Worm (Caenorhabditis elegans): ENCODE data around the gene col-38.

col-38 gene

DNA sequence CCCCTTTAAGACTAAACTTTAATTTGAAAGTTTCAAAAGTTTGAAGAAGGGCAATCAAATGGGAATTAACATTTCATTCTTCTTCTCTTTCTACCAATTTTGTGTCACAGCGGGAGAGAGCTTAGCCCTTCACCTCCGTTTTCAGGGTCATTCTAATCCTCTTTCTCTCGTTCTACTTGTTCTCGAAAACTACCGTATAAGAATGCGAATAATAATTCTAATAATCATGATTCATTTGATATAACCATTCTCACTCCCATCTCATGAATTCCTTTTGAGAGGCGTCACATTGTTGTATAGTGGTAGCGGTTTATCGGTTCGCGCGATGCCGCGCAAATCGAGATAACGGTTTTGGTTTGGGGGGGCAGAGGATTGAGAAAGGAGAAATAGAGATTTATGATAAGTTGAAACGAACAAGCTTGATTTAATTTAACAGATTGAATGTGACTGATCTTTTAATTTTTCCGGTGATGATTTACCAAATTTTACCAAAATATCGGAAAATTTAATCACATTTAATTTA lies 39.7 kb downstream of the col-38 start:
- no peak for TF ChIP-seq tbx-8 (GFP tag; optimal IDR thresholded peaks at IDR 0.05)
- peak; percentile 78 for TF ChIP-seq ham-2 (GFP tag; optimal IDR thresholded peaks at IDR 0.05)
- TF ChIP-seq elt-1 (tag; optimal IDR thresholded peaks at IDR 0.05; ENCODE audit: borderline replicate concordance, insufficient read depth): peak; percentile 68

DNA sequence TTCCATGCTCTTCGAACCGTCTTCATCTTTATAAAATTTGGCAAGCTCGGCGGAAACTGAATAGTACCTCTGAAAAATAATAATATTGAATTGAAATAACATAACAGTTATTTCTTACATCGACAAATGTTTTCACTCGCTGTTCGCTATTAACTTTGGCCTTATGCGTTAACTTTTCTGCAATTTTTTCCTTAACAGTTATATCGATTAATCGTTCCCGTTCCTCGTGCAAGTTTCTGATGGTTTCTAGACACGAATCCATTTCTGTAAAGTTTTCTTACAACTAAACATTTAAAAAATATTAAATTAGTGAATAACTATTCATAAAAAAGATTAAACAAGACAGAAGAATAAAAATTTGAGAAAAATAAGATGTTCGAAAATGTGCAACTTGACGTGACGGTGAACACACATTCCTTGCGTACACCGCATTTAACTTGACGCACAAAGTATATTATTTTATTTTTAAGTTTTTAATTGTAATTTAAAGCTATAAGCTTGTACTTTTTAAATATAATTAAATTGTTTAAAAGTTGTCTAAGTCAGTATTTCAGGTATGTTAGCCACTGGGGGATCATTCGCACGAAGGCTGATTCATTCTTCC lies 43.7 kb downstream of the col-38 start, which contains the start of the genes prp-9 and mrps-18B:
Gene prp-9, minus strand, starts transcription at position 264 of the 604 bp plus-strand sequence.
Gene mrps-18B, plus strand, starts transcription at position 549 of the 604 bp plus-strand sequence.
- TF ChIP-seq flh-1 (GFP tag; optimal IDR thresholded peaks at IDR 0.05) (no peak), lsy-2 (tag; optimal IDR thresholded peaks at IDR 0.05) (peak; percentile 30), pha-4 (tag; optimal IDR thresholded peaks at IDR 0.05) (no peak), blmp-1 (tag; optimal IDR thresholded peaks at IDR 0.05) (no peak)

DNA sequence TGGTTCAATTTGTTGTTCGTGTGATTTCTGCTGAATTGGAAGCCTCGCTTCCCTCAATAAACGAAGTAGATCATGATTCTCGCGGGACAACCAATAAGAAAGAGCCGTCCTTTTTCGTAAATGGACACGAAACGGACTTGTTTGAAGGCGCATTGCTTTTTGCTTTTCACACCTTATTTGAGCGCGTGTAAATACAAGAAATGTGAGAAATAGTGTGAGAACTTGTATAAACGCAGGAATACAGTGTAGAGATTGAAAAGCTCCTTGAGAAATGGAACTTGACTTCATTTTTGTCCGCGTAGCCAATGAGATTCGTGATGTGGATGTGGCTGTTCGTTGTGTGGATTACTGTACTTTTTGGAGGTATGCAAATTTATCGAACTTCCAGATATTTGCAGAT lies 48.3 kb downstream of the col-38 start, which contains the start of gene cht-2:
Gene cht-2, plus strand, starts transcription at position 301 of the 400 bp plus-strand sequence.
- no peak for TF ChIP-seq nhr-76 (tag; optimal IDR thresholded peaks at IDR 0.05)
- no peak for TF ChIP-seq unc-120 (tag; optimal IDR thresholded peaks at IDR 0.05; ENCODE audit: poor library complexity, severe bottlenecking)
- no peak for TF ChIP-seq mls-2 (tag; optimal IDR thresholded peaks at IDR 0.05)
- no peak for TF ChIP-seq drap-1 (GFP tag; optimal IDR thresholded peaks at IDR 0.05)
- TF ChIP-seq bed-3 (GFP tag; optimal IDR thresholded peaks at IDR 0.05): no peak
- TF ChIP-seq lsy-2 (tag; optimal IDR thresholded peaks at IDR 0.05): no peak
- no peak for TF ChIP-seq lin-32 (GFP tag; optimal IDR thresholded peaks at IDR 0.05)
- TF ChIP-seq unc-39 (tag; optimal IDR thresholded peaks at IDR 0.05): no peak
- no peak for TF ChIP-seq nhr-12 (tag; optimal IDR thresholded peaks at IDR 0.05)
- no peak for TF ChIP-seq ceh-39 (tag; optimal IDR thresholded peaks at IDR 0.05)
- no peak for TF ChIP-seq nhr-2 (tag; optimal IDR thresholded peaks at IDR 0.05)

DNA sequence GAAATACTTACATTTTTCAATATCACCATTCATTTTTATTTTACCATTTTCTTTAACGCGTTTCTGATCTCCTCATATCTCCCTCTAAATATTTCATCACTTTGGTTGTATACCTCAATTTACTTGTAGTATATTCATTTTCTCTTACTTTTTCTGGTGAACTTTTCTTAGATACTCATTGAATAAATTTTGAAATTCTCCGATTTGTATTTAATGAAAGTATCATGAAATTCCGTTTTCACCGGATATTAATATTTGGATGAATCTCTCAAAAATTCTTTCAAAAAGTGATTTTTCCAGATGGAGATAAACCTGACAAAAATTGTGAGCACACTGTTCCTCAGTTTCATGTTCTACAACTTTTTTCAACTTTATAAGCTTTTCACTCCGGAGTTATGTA lies 50.7 kb downstream of the col-38 start, which contains the start of gene T13H5.8:
Gene T13H5.8, plus strand, starts transcription at position 301 of the 400 bp plus-strand sequence.
- no peak for TF ChIP-seq nhr-76 (tag; optimal IDR thresholded peaks at IDR 0.05)
- no peak for TF ChIP-seq lsy-2 (tag; optimal IDR thresholded peaks at IDR 0.05)
- TF ChIP-seq unc-120 (tag; optimal IDR thresholded peaks at IDR 0.05; ENCODE audit: poor library complexity, severe bottlenecking): no peak
- no peak for TF ChIP-seq drap-1 (GFP tag; optimal IDR thresholded peaks at IDR 0.05)
- no peak for TF ChIP-seq bed-3 (GFP tag; optimal IDR thresholded peaks at IDR 0.05)
- no peak for TF ChIP-seq mab-5 (tag; optimal IDR thresholded peaks at IDR 0.05)

All from whole organism, mixed stage, embryonic.